Fruit fly (Drosophila melanogaster) whole organism, embryonic: ENCODE measurements around the gene Myo28B1.
A peak's percentile ranks its signal among the peaks of the same experiment; 100 is the strongest.
"Not testable (repeated sequence)": the region's sequence is repeated elsewhere in the genome, so short reads cannot be mapped to it uniquely, and the experiment has no call there.

ENCODE experiments used
- CG11456 ChIP-seq: fragments of 200-800 bp; sonication (Bioruptor generic); IDR thresholded peaks from 3 replicates; pipeline ENCODE4 v1.3.6; 2022; ENCODE audit warnings: missing biosample characterization, missing genetic modification characterization
- CG14965 ChIP-seq: fragments of 200-800 bp; sonication (Bioruptor generic); optimal IDR thresholded peaks from 2 replicates; lab custom pipeline; 2016; ENCODE audit warnings: missing biosample characterization, missing genetic modification characterization, borderline replicate concordance
- CG31388 ChIP-seq: fragments of 200-800 bp; sonication (Bioruptor generic); optimal IDR thresholded peaks from 2 replicates; lab custom pipeline; 2016; ENCODE audit warnings: missing biosample characterization, missing genetic modification characterization
- CG31441 ChIP-seq: fragments of 200-800 bp; sonication (Bioruptor generic); IDR thresholded peaks from 2 replicates; pipeline ENCODE4 v1.3.6; 2022; ENCODE audit warnings: missing biosample characterization, missing genetic modification characterization
- CG3726 ChIP-seq: fragments of 200-800 bp; sonication (Bioruptor generic); IDR thresholded peaks from 3 replicates; pipeline ENCODE4, ENCODE4 v1.3.6; 2022; ENCODE audit warnings: missing biosample characterization, missing genetic modification characterization
- CG6254 ChIP-seq: fragments of 200-800 bp; sonication (Bioruptor generic); optimal IDR thresholded peaks from 3 replicates; lab custom pipeline; 2017; ENCODE audit warnings: mild to moderate bottlenecking, missing biosample characterization, missing genetic modification reagents, missing genetic modification characterization
- CG9727 ChIP-seq: fragments of 200-800 bp; sonication (Bioruptor generic); optimal IDR thresholded peaks from 3 replicates; lab custom pipeline; 2017; ENCODE audit warnings: missing biosample characterization, mild to moderate bottlenecking, missing genetic modification characterization
- CoRest ChIP-seq: fragments of 200-800 bp; sonication (Bioruptor generic); optimal IDR thresholded peaks from 3 replicates; lab custom pipeline; 2018; ENCODE audit warnings: missing biosample characterization, mild to moderate bottlenecking, missing genetic modification characterization, moderate library complexity
- D19A ChIP-seq: fragments of 200-800 bp; optimal IDR thresholded peaks from 3 replicates; lab custom pipeline; 2019; ENCODE audit warnings: missing biosample characterization, mild to moderate bottlenecking, missing genetic modification characterization, moderate library complexity
- Doc3 ChIP-seq: fragments of 200-800 bp; sonication (Bioruptor generic); IDR thresholded peaks from 3 replicates; pipeline ENCODE4 v1.3.6; 2022; ENCODE audit warnings: missing biosample characterization, missing genetic modification characterization; ENCODE audit not compliant: partially characterized antibody
- Ets65A ChIP-seq: fragments of 200-800 bp; sonication (Bioruptor generic); peaks from one replicate; lab custom pipeline; 2016; ENCODE audit warnings: missing biosample characterization, missing genetic modification characterization
- MTF-1 ChIP-seq: fragments of 200-800 bp; sonication (Bioruptor generic); optimal IDR thresholded peaks from 2 replicates; lab custom pipeline; 2018; ENCODE audit warnings: missing biosample characterization, mild to moderate bottlenecking, missing genetic modification characterization, borderline replicate concordance
- Med ChIP-seq: fragments of 200-800 bp; sonication (Bioruptor generic); peaks from one replicate; lab custom pipeline; 2016; ENCODE audit warnings: missing biosample characterization, missing genetic modification characterization, mild to moderate bottlenecking, inconsistent platforms, moderate library complexity
- Poxn ChIP-seq: fragments of 200-800 bp; sonication (Bioruptor generic); IDR thresholded peaks from 2 replicates; pipeline ENCODE4 v1.3.6; 2022; ENCODE audit warnings: missing biosample characterization, missing genetic modification characterization
- Ptx1 ChIP-seq: fragments of 200-800 bp; sonication (Bioruptor generic); IDR thresholded peaks from 2 replicates; pipeline ENCODE4 v1.3.6; 2022; ENCODE audit warnings: missing biosample characterization, missing genetic modification characterization
- Side ChIP-seq: fragments of 200-800 bp; sonication (Bioruptor generic); optimal IDR thresholded peaks from 2 replicates; lab custom pipeline; 2016; ENCODE audit warnings: missing biosample characterization, missing genetic modification characterization
- Stat92E ChIP-seq, 3 experiments: fragments of >200 bp in 2 of 3; fragments of 200-800 bp in 1 of 3; sonication (Bioruptor generic) in 1 of 3; optimal IDR thresholded peaks; 2 replicates each; lab custom pipeline; 2017 to 2019; ENCODE audit warnings: missing biosample characterization in 3 of 3, missing genetic modification characterization in 3 of 3, mild to moderate bottlenecking in 1 of 3, moderate library complexity in 1 of 3
- al ChIP-seq: fragments of 200-800 bp; sonication (Bioruptor generic); IDR thresholded peaks from 2 replicates; pipeline ENCODE4 v1.3.6; 2022; ENCODE audit warnings: missing biosample characterization, missing genetic modification characterization
- ash1 ChIP-seq: fragments of 200-800 bp; sonication (Bioruptor generic); optimal IDR thresholded peaks from 2 replicates; lab custom pipeline; 2018; ENCODE audit warnings: missing biosample characterization, mild to moderate bottlenecking, missing genetic modification characterization
- cwo ChIP-seq: fragments of 200-800 bp; sonication (Bioruptor generic); optimal IDR thresholded peaks from 3 replicates; lab custom pipeline; 2017; ENCODE audit warnings: missing biosample characterization, missing genetic modification characterization, mild to moderate bottlenecking, moderate library complexity, missing genetic modification reagents
- dan ChIP-seq: fragments of 200-800 bp; sonication (Bioruptor generic); IDR thresholded peaks from 2 replicates; pipeline ENCODE4 v1.3.6; 2022; ENCODE audit warnings: missing biosample characterization, missing genetic modification characterization
- gcm2 ChIP-seq: fragments of 200-800 bp; sonication (Bioruptor generic); optimal IDR thresholded peaks from 2 replicates; lab custom pipeline; 2016; ENCODE audit warnings: missing biosample characterization, missing genetic modification characterization
- gem ChIP-seq: fragments of 200-800 bp; sonication (Bioruptor generic); optimal IDR thresholded peaks from 2 replicates; lab custom pipeline; 2019; ENCODE audit warnings: missing biosample characterization, mild to moderate bottlenecking, missing genetic modification characterization, moderate library complexity
- h ChIP-seq: fragments of >200 bp; optimal IDR thresholded peaks from 2 replicates; lab custom pipeline; 2017
- klu ChIP-seq: fragments of 200-800 bp; sonication (Bioruptor generic); IDR thresholded peaks from 2 replicates; pipeline ENCODE4 v1.3.6; 2022; ENCODE audit warnings: missing biosample characterization, missing genetic modification characterization
- nmo ChIP-seq: fragments of 200-800 bp; sonication (Bioruptor generic); optimal IDR thresholded peaks from 2 replicates; lab custom pipeline; 2018; ENCODE audit warnings: missing biosample characterization, mild to moderate bottlenecking, missing genetic modification characterization, moderate library complexity
- pita ChIP-seq: fragments of 200-800 bp; sonication (Bioruptor generic); optimal IDR thresholded peaks from 2 replicates; lab custom pipeline; 2017; ENCODE audit warnings: missing biosample characterization, mild to moderate bottlenecking, missing genetic modification characterization
- sob ChIP-seq: fragments of 200-800 bp; sonication (Bioruptor generic); IDR thresholded peaks from 2 replicates; pipeline ENCODE4 v1.3.6; 2022; ENCODE audit warnings: missing biosample characterization, missing genetic modification characterization
- sug ChIP-seq: fragments of 200-800 bp; optimal IDR thresholded peaks from 2 replicates; lab custom pipeline; 2019; ENCODE audit warnings: missing biosample characterization, mild to moderate bottlenecking, missing genetic modification characterization, moderate library complexity
- vvl ChIP-seq: fragments of 200-800 bp; sonication (Bioruptor generic); IDR thresholded peaks from 2 replicates; pipeline ENCODE4 v1.3.6; 2022; ENCODE audit warnings: missing biosample characterization, missing genetic modification characterization

Myo28B1 gene

dm6 chr2L:7722102-7722501 is 56.3 kb downstream of the Myo28B1 start:
- TF ChIP-seq Poxn (GFP tag; lab: Robert Waterston, UW) (no peak), CG3726 (no peak), CG11456 (GFP tag; lab: Robert Waterston, UW) (no peak), CG31388 (no peak), ash1 (GFP tag; lab: Kevin White, UChicago) (no peak), Stat92E (GFP tag; optimal IDR thresholded peaks at IDR 0.05; lab: Kevin White, UChicago) (no peak), vvl (no peak), Med (GFP tag; lab: Kevin White, UChicago) (no peak)
- TF ChIP-seq, all 482 proteins: peak for 0

- TF ChIP-seq cwo (GFP tag; lab: Kevin White, UChicago), result no peak
- TF ChIP-seq, all 482 proteins: peak for 0
These were observed 56.9 kb downstream of the Myo28B1 start, which contains the start of gene CG13794 for dm6 chr2L:7722723-7723122. Gene CG13794 (minus strand): TSS chr2L:7722823.

dm6 chr2L:7726268-7726997 is 60.6 kb downstream of the Myo28B1 start, which contains the start of gene CG13795:
Gene CG13795 (minus strand): TSS chr2L:7726298.
- no peak for TF ChIP-seq Ptx1 (GFP tag; lab: Robert Waterston, UW)
- no peak for TF ChIP-seq Side
- no peak for TF ChIP-seq MTF-1 (GFP tag; lab: Kevin White, UChicago)
- TF ChIP-seq gcm2, result no peak
- peak; percentile 38 for TF ChIP-seq gem
- no peak for TF ChIP-seq CG14965 (GFP tag; lab: Kevin White, UChicago)
- TF ChIP-seq h, result no peak
- TF ChIP-seq Ets65A (GFP tag; lab: Kevin White, UChicago), result peak; percentile 15
- TF ChIP-seq Doc3, result no peak
- no peak for TF ChIP-seq CG31441
- TF ChIP-seq D19A (tag; lab: Kevin White, UChicago), result peak; percentile 93
- TF ChIP-seq CoRest (tag; lab: Kevin White, UChicago), result peak; percentile 13
- TF ChIP-seq klu, result no peak
- TF ChIP-seq pita (GFP tag; lab: Kevin White, UChicago), result no peak
- TF ChIP-seq CG9727 (GFP tag; lab: Kevin White, UChicago), result no peak

dm6 chr2L:7732570-7732969 is 66.7 kb downstream of the Myo28B1 start, which contains the start of gene CG13796:
Gene CG13796 (minus strand): TSS chr2L:7732670.
- not testable (repeated sequence) for TF ChIP-seq nmo (GFP tag; lab: Kevin White, UChicago); sob (GFP tag; lab: Robert Waterston, UW); dan (GFP tag; lab: Robert Waterston, UW)

dm6 chr2L:7738709-7739108 is 72.9 kb downstream of the Myo28B1 start, which contains the start of gene CG31904:
Gene CG31904 (minus strand): TSS chr2L:7738809.
- TF ChIP-seq sug; CG6254 (GFP tag; lab: Kevin White, UChicago); al (GFP tag; lab: Robert Waterston, UW): not testable (repeated sequence)
